Worm (Caenorhabditis elegans) whole organism, early embryonic: Measurements from ENCODE around the gene col-38.
A peak's percentile ranks its signal among the peaks of the same experiment; 100 is the strongest.

Source experiments
- B0310.2 ChIP-seq: sonication (generic microtip); optimal IDR thresholded peaks from 2 replicates; lab custom pipeline; 2016; ENCODE audit warnings: mild to moderate bottlenecking, missing genetic modification characterization, missing compliant biosample characterization
- F13C5.2 ChIP-seq: sonication (generic microtip); optimal IDR thresholded peaks from 2 replicates; lab custom pipeline; 2017; ENCODE audit warnings: mild to moderate bottlenecking, missing genetic modification characterization, inconsistent platforms, missing compliant biosample characterization
- aly-1 ChIP-seq: sonication (generic microtip); optimal IDR thresholded peaks from 2 replicates; lab custom pipeline; 2016; ENCODE audit warnings: missing genetic modification characterization, missing compliant biosample characterization
- ama-1 ChIP-seq: fragments of 150-350 bp; optimal IDR thresholded peaks from 2 replicates; lab custom pipeline; 2014
- ceh-13 ChIP-seq: fragments of 200-800 bp; sonication (Bioruptor generic); optimal IDR thresholded peaks from 2 replicates; lab custom pipeline; 2018; ENCODE audit warnings: mild to moderate bottlenecking, missing genetic modification characterization, missing compliant biosample characterization
- ceh-36 ChIP-seq: sonication (generic microtip); optimal IDR thresholded peaks from 2 replicates; lab custom pipeline; 2016; ENCODE audit warnings: missing genetic modification characterization, inconsistent platforms, missing compliant biosample characterization
- ets-7 ChIP-seq: sonication (generic microtip); optimal IDR thresholded peaks from 2 replicates; lab custom pipeline; 2016; ENCODE audit warnings: missing genotype, missing genetic modification characterization, missing compliant biosample characterization
- flt-1 ChIP-seq: fragments of 200-800 bp; sonication (Bioruptor generic); IDR thresholded peaks from 2 replicates; pipeline ENCODE4 v1.3.6; 2022; ENCODE audit warnings: missing genetic modification characterization, missing compliant biosample characterization
- hmbx-1 ChIP-seq: sonication (generic microtip); optimal IDR thresholded peaks from 2 replicates; lab custom pipeline; 2016; ENCODE audit warnings: mild to moderate bottlenecking, missing genetic modification characterization, missing compliant biosample characterization
- hmg-4 ChIP-seq: fragments of 200-800 bp; sonication (Bioruptor generic); optimal IDR thresholded peaks from 2 replicates; lab custom pipeline; 2018; ENCODE audit warnings: mild to moderate bottlenecking, missing genetic modification characterization, missing compliant biosample characterization
- hnd-1 ChIP-seq: sonication (generic microtip); optimal IDR thresholded peaks from 2 replicates; lab custom pipeline; 2016; ENCODE audit warnings: missing genetic modification characterization, missing compliant biosample characterization
- pes-1 ChIP-seq: fragments of 200-800 bp; sonication (Bioruptor generic); IDR thresholded peaks from 2 replicates; pipeline ENCODE4 v1.3.6; 2022; ENCODE audit warnings: missing genetic modification reagents, missing genetic modification characterization, missing compliant biosample characterization
- scrt-1 ChIP-seq: fragments of 200-800 bp; sonication (Bioruptor generic); IDR thresholded peaks from 2 replicates; pipeline ENCODE4 v1.3.6; 2022; ENCODE audit warnings: missing genetic modification characterization, missing compliant biosample characterization
- sea-1 ChIP-seq: fragments of 200-800 bp; sonication (Bioruptor generic); conservative IDR thresholded peaks from 2 replicates; pipeline ENCODE4 v1.3.6; 2022; ENCODE audit warnings: missing genetic modification characterization, missing compliant biosample characterization
- tbx-11 ChIP-seq: fragments of 200-800 bp; sonication (Bioruptor generic); IDR thresholded peaks from 2 replicates; pipeline ENCODE4 v1.3.6; 2022; ENCODE audit warnings: missing genetic modification characterization, missing compliant biosample characterization
- tbx-37 ChIP-seq: fragments of 200-800 bp; sonication (Bioruptor generic); conservative IDR thresholded peaks from 2 replicates; pipeline ENCODE4 v1.3.6; 2022; ENCODE audit warnings: missing genetic modification reagents, missing genetic modification characterization, missing compliant biosample characterization
- tra-4 ChIP-seq: sonication (generic microtip); optimal IDR thresholded peaks from 2 replicates; lab custom pipeline; 2017; ENCODE audit warnings: missing genetic modification characterization, missing compliant biosample characterization

col-38 gene

DNA sequence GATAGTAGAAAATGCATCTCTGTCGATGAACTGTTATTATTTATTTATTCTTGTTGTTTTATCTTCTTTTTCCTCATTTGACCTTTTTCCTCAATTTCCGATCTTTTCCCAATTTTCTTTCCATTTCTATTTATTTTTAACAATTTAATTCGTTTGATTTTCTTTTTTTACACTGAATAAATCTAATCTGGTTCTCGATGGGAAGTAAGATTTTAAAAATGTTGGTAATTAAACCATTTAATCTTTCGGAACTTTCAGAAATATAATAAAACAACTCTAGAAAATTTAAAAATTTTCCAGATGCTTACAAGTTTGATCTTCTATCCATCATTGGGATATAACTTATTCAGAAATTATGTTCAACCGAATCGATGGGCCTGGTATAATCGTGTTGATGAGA, 37.7 kb upstream of the col-38 start, which contains the start of gene F28C6.8:
TSS of gene F28C6.8 (plus strand) at position 301 of the 400 bp plus-strand sequence.
- no peak for TF ChIP-seq pes-1 (GFP tag; lab: Robert Waterston, UW)
- TF ChIP-seq F13C5.2, result no peak

DNA sequence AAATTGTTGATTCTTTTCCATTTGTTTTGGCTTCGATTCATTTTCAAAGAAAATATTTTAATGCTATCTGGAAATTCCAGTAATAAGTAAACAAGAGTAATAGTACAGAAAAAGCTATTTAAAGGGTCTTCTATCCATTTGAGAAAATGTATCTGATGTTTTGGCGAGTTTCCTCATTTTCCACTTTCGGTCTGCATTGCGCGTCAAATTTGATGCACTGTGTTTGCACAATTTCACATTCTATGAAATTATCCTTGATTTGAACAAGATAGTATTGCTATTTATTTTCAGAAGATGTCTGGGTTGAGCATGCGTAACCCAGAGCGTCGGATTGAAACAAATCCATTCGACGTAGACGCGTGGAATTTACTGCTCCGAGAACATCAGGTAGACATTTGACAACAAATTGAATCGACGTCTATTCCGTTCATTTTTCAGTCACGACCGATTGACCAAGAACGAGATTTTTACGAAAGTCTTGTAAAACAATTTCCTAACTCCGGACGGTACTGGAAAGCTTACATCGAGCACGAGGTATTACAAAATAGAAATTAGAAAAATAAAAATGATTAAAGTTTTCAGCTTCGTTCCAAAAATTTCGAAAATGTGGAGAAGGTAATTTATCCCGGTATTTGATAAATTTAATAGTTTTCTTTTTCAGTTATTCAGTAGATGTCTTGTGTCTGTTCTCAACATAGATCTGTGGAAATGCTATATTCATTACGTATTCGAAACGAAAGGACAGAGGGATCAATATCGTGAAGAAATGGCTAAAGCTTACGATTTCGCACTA, 34.9 kb upstream of the col-38 start, which contains the start of gene suf-1:
TSS of gene suf-1 (plus strand) at position 280 of the 793 bp plus-strand sequence.
- TF ChIP-seq ama-1 (peak; percentile 71), ceh-13 (GFP tag; lab: Kevin White, UChicago) (no peak)

ce11 chrII:8602337-8602944, 33.6 kb upstream of the col-38 start, which contains the start of the genes cpf-1 and rpl-26:
TSS of gene cpf-1 (minus strand) at chrII:8602440.
TSS of gene rpl-26 (plus strand) at chrII:8602785.
- TF ChIP-seq hnd-1 (tag; lab: Kevin White, UChicago) (no peak), hmg-4 (GFP tag; lab: Kevin White, UChicago) (no peak), tbx-37 (no peak), B0310.2 (no peak)

- TF ChIP-seq hnd-1 (tag; lab: Kevin White, UChicago), result no peak
- TF ChIP-seq tbx-37, result no peak
- TF ChIP-seq sea-1 (GFP tag; lab: Robert Waterston, UW), result no peak
- no peak for TF ChIP-seq hmg-4 (GFP tag; lab: Kevin White, UChicago)
- no peak for TF ChIP-seq ets-7 (tag; lab: Kevin White, UChicago)
- TF ChIP-seq ceh-13 (GFP tag; lab: Kevin White, UChicago), result no peak
- TF ChIP-seq flt-1 (GFP tag; lab: Robert Waterston, UW), result no peak
- no peak for TF ChIP-seq hmbx-1 (tag; lab: Kevin White, UChicago)
- TF ChIP-seq aly-1, result no peak
- TF ChIP-seq scrt-1 (GFP tag; lab: Robert Waterston, UW), result no peak
- no peak for TF ChIP-seq ceh-36 (tag; lab: Kevin White, UChicago)
- no peak for TF ChIP-seq F13C5.2
- TF ChIP-seq pes-1 (GFP tag; lab: Robert Waterston, UW), result no peak
- TF ChIP-seq tbx-11 (GFP tag; lab: Robert Waterston, UW), result no peak
- TF ChIP-seq tra-4 (tag; lab: Kevin White, UChicago), result no peak
- TF ChIP-seq B0310.2, result no peak
These were observed 31.3 kb upstream of the col-38 start, which contains the start of gene pigg-1 for ce11 chrII:8600165-8600564. TSS of gene pigg-1 (minus strand) at chrII:8600265.

- TF ChIP-seq scrt-1 (GFP tag; lab: Robert Waterston, UW), result no peak
- TF ChIP-seq tbx-11 (GFP tag; lab: Robert Waterston, UW), result no peak
- TF ChIP-seq B0310.2, result no peak
- no peak for TF ChIP-seq flt-1 (GFP tag; lab: Robert Waterston, UW)
- no peak for TF ChIP-seq tbx-37
- TF ChIP-seq ceh-13 (GFP tag; lab: Kevin White, UChicago), result no peak
- no peak for TF ChIP-seq hmbx-1 (tag; lab: Kevin White, UChicago)
- TF ChIP-seq ets-7 (tag; lab: Kevin White, UChicago), result no peak
- no peak for TF ChIP-seq F13C5.2
- no peak for TF ChIP-seq sea-1 (GFP tag; lab: Robert Waterston, UW)
These were observed 30.3 kb upstream of the col-38 start, which contains the start of gene F28C6.5 for ce11 chrII:8599214-8599613. TSS of gene F28C6.5 (plus strand) at chrII:8599514.

DNA sequence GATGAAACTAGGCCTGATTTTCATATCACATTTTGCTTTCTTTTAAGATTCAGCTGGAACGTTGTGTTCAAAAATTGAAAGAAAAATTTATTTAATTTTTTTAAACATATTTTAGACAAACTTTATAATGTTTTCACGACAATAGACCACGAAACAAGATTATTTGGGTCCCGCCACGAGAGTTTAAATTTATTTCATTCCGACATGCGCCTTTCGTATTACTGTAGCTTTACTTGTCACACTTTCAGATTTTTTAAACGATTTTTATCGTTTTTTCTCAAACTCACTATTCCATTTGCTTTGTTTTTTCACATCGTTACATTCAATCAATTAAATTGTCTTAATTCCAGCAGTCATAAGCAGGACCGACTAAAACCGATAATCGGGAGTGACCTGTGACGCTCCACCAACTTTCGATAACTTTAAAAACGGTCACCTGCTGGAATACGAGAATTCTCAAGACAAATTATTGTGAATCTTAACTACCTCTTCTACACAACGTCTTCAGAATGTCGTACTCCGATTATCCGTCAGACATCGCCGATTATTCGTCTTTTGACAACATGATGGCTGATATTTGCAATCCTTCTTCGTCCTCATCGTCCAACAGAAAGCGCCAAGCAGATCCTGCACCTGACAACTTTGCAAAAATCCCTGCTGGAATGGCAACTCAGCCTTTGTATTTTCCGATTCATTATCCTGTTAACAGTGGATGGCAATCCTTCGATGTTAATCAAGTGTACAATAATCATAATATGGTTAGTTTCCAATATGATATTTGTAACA, 25.1 kb upstream of the col-38 start, which contains the start of gene aptf-3:
TSS of gene aptf-3 (plus strand) at position 351 of the 786 bp plus-strand sequence.
- TF ChIP-seq ceh-36 (tag; lab: Kevin White, UChicago) (no peak), scrt-1 (GFP tag; lab: Robert Waterston, UW) (no peak), ceh-13 (GFP tag; lab: Kevin White, UChicago) (no peak), aly-1 (no peak), hmbx-1 (tag; lab: Kevin White, UChicago) (no peak), B0310.2 (no peak), F13C5.2 (no peak), tra-4 (tag; lab: Kevin White, UChicago) (no peak), sea-1 (GFP tag; lab: Robert Waterston, UW) (no peak), ets-7 (tag; lab: Kevin White, UChicago) (no peak), tbx-37 (no peak), hmg-4 (GFP tag; lab: Kevin White, UChicago) (no peak), pes-1 (GFP tag; lab: Robert Waterston, UW) (no peak), tbx-11 (GFP tag; lab: Robert Waterston, UW) (no peak), ama-1 (no peak)

DNA sequence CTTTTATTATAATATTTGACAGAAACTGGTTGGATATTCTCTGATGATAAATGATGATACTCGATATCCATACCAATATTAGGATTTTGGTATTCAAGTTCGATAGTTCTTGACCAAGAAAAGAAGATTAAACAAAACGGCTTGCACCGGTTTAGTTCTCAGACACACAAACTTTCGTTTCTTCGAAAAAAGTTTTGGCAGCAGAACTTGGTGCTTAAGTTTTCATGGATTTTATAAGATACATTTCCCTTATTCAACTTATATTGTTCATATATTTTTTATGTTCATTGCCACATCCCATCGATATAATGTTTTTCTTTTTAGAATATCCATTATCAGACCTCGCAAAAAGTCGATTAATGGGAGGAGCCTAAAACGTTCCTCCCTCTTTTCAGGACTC, 21.8 kb upstream of the col-38 start, which contains the start of gene aptf-4:
TSS of gene aptf-4 (plus strand) at position 301 of the 400 bp plus-strand sequence.
- TF ChIP-seq tra-4 (tag; lab: Kevin White, UChicago) (no peak), ceh-13 (GFP tag; lab: Kevin White, UChicago) (no peak), F13C5.2 (no peak), sea-1 (GFP tag; lab: Robert Waterston, UW) (no peak), hnd-1 (tag; lab: Kevin White, UChicago) (no peak), hmbx-1 (tag; lab: Kevin White, UChicago) (no peak), aly-1 (no peak), pes-1 (GFP tag; lab: Robert Waterston, UW) (no peak), flt-1 (GFP tag; lab: Robert Waterston, UW) (no peak), B0310.2 (no peak), tbx-11 (GFP tag; lab: Robert Waterston, UW) (no peak), scrt-1 (GFP tag; lab: Robert Waterston, UW) (no peak)
